Worm (Caenorhabditis elegans): ENCODE data around the gene C17H12.37.
A peak's percentile ranks its signal among the peaks of the same experiment; 100 is the strongest.

C17H12.37 gene

DNA sequence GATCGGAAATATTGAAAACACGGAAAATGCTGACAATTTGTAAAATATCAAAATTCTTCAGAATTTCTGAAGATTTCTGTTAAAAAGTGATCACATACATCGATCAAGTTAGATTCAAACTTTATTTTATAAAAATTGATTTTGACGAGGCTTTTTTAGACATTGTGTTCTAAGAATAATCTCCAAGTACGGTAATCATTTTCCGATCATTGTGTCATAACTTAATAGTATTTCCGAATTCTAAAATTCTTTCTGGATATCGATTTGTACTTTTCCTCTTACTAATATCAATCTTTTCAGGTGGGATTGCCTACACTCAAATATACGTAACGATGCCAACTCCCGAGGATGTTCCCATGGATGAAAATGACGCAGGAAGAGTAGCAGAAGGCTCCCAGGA, 47.9 kb upstream of the C17H12.37 start, which contains the start of gene usp-4:
Gene usp-4, plus strand, starts transcription at position 301 of the 400 bp plus-strand sequence.
- no peak for TF ChIP-seq pha-4 (tag; optimal IDR thresholded peaks at IDR 0.05)
- TF ChIP-seq nhr-76 (tag; optimal IDR thresholded peaks at IDR 0.05) = no peak
- no peak for TF ChIP-seq fos-1 (tag; optimal IDR thresholded peaks at IDR 0.05)
- TF ChIP-seq nhr-11 (tag; optimal IDR thresholded peaks at IDR 0.05) = no peak
- TF ChIP-seq lsy-12 (tag; optimal IDR thresholded peaks at IDR 0.05) = no peak
- no peak for TF ChIP-seq ceh-9 (tag; optimal IDR thresholded peaks at IDR 0.05)
- no peak for TF ChIP-seq nhr-67 (tag; optimal IDR thresholded peaks at IDR 0.05)
- TF ChIP-seq nhr-77 (tag; optimal IDR thresholded peaks at IDR 0.05) = no peak
- TF ChIP-seq lin-15B (tag; optimal IDR thresholded peaks at IDR 0.05) = no peak
- TF ChIP-seq skn-1 (tag; optimal IDR thresholded peaks at IDR 0.05) = no peak

- TF ChIP-seq ceh-28 (tag; optimal IDR thresholded peaks at IDR 0.05) = no peak
- no peak for TF ChIP-seq ceh-16 (tag; optimal IDR thresholded peaks at IDR 0.05)
- TF ChIP-seq daf-12 (tag; optimal IDR thresholded peaks at IDR 0.05) = no peak
These were observed 47.3 kb upstream of the C17H12.37 start for ce11 chrIV:6757614-6758013.

ce11 chrIV:6762416-6762815, 42.5 kb upstream of the C17H12.37 start, which contains the start of gene spd-3:
Gene spd-3, plus strand, starts transcription at chrIV:6762716.
- TF ChIP-seq tbx-2 (tag; optimal IDR thresholded peaks at IDR 0.05) (no peak), aly-2 (tag; optimal IDR thresholded peaks at IDR 0.05) (no peak), nhr-77 (tag; optimal IDR thresholded peaks at IDR 0.05) (no peak), ceh-9 (tag; optimal IDR thresholded peaks at IDR 0.05) (no peak), nhr-43 (tag; optimal IDR thresholded peaks at IDR 0.05; ENCODE audit: poor library complexity, severe bottlenecking) (no peak), fkh-2 (tag; optimal IDR thresholded peaks at IDR 0.05) (no peak), elt-1 (tag; optimal IDR thresholded peaks at IDR 0.05) (no peak), zag-1 (tag; optimal IDR thresholded peaks at IDR 0.05) (no peak)

DNA sequence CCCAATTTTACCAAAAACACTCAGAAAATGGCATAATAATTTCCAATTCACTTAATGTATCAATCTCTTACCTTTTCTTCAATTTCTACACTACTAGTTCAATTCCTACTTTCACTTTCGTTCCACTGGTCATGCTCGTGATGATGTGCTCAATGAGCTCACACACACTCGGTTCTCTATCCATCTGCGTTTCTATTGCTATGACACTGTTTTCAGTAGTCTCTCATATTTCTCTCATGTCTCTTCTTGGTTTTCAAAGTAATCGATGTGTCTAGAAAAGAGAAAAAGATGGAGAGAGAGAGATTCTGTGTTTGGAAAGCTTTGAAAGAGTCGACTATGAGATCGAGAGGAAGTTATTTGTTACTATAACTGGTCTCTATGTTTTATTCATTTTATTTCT, 37.7 kb upstream of the C17H12.37 start:
- TF ChIP-seq nfya-1 (tag; optimal IDR thresholded peaks at IDR 0.05; ENCODE audit: insufficient read depth) (peak; percentile 80), pqm-1 (tag; optimal IDR thresholded peaks at IDR 0.05) (peak; percentile 65), egl-5 (tag; optimal IDR thresholded peaks at IDR 0.05) (peak; percentile 43), eor-1 (tag; optimal IDR thresholded peaks at IDR 0.05) (no peak), nhr-43 (tag; optimal IDR thresholded peaks at IDR 0.05; ENCODE audit: poor library complexity, severe bottlenecking) (no peak), lin-39 (tag; optimal IDR thresholded peaks at IDR 0.05) (peak; percentile 29), jun-1 (tag; optimal IDR thresholded peaks at IDR 0.05) (peak; percentile 61), hmg-11 (tag; optimal IDR thresholded peaks at IDR 0.05) (peak; percentile 53), fkh-2 (tag; optimal IDR thresholded peaks at IDR 0.05) (no peak), egl-27 (tag; optimal IDR thresholded peaks at IDR 0.05) (no peak), nhr-23 (tag; optimal IDR thresholded peaks at IDR 0.05) (no peak), unc-39 (tag; optimal IDR thresholded peaks at IDR 0.05) (no peak), ztf-4 (tag; optimal IDR thresholded peaks at IDR 0.05) (no peak), nhr-237 (tag; optimal IDR thresholded peaks at IDR 0.05) (no peak), unc-62 (GFP tag; optimal IDR thresholded peaks at IDR 0.05) (no peak), fkh-10 (GFP tag; optimal IDR thresholded peaks at IDR 0.05) (peak; percentile 35), snpc-4 (tag; optimal IDR thresholded peaks at IDR 0.05) (no peak), aly-2 (tag; optimal IDR thresholded peaks at IDR 0.05) (no peak), sea-2 (GFP tag; optimal IDR thresholded peaks at IDR 0.05) (no peak), nhr-67 (tag; optimal IDR thresholded peaks at IDR 0.05) (no peak), pha-4 (tag; optimal IDR thresholded peaks at IDR 0.05) (peak; percentile 74), ceh-28 (tag; optimal IDR thresholded peaks at IDR 0.05) (peak; percentile 78), skn-1 (tag; optimal IDR thresholded peaks at IDR 0.05) (peak; percentile 65), mdl-1 (tag; optimal IDR thresholded peaks at IDR 0.05) (no peak), nhr-11 (tag; optimal IDR thresholded peaks at IDR 0.05) (no peak), elt-2 (tag; optimal IDR thresholded peaks at IDR 0.05) (peak; percentile 49), nhr-77 (tag; optimal IDR thresholded peaks at IDR 0.05) (no peak), lsy-12 (tag; optimal IDR thresholded peaks at IDR 0.05) (no peak), nhr-76 (tag; optimal IDR thresholded peaks at IDR 0.05) (no peak), lin-15B (tag; optimal IDR thresholded peaks at IDR 0.05) (peak; percentile 44), zag-1 (tag; optimal IDR thresholded peaks at IDR 0.05) (no peak)

Data from whole organism, L3 larva.